Worm (Caenorhabditis elegans) whole organism, L3 larva: ENCODE data around the gene pir-2.

Experiments
- fkh-10 ChIP-seq: sonication (generic microtip); optimal IDR thresholded peaks from 2 replicates; lab custom pipeline; 2017; ENCODE audit warnings: missing biosample characterization, missing genetic modification reagents, missing genetic modification characterization
- snpc-4 ChIP-seq: fragments of 150-350 bp; optimal IDR thresholded peaks from 2 replicates; lab custom pipeline; 2014; ENCODE audit warnings: missing biosample characterization, missing genetic modification characterization
- unc-39 ChIP-seq: sonication (generic microtip); optimal IDR thresholded peaks from 4 replicates; lab custom pipeline; 2017; ENCODE audit warnings: missing biosample characterization, missing genetic modification characterization

DNA sequence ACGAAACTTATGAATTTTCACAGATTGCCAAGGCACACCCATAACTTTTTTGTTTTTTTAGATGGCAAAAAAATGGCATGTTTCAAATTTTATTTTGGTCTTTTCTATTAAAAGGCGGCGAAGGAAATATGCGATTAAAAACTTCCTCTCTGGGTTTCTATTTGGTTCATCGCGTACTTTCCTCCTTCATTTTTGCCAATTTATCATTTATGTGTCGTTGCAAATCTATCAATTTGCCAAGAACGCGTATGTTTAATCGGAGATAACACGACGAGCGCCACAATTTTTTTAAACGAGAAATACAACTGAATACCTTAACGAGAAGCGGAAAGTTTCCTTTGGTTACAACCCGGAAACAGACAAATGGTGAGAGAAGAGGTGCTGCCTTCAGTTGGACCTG, 29.0 kb upstream of the pir-2 start:
- TF ChIP-seq snpc-4 (no peak), fkh-10 (GFP tag; lab: Kevin White, UChicago) (no peak), unc-39 (tag; lab: Kevin White, UChicago) (no peak)
